Worm (Caenorhabditis elegans): ENCODE measurements around the gene C50E10.1.

ce11 chrII:12264847-12265246, 37.4 kb downstream of the C50E10.1 start:
- TF ChIP-seq nhr-11 (tag; optimal IDR thresholded peaks at IDR 0.05): no peak
- no peak for TF ChIP-seq ceh-24 (tag; optimal IDR thresholded peaks at IDR 0.05)
- no peak for TF ChIP-seq eyg-1 (tag; optimal IDR thresholded peaks at IDR 0.05)
- TF ChIP-seq pha-4 (tag; optimal IDR thresholded peaks at IDR 0.05): no peak
- no peak for TF ChIP-seq elt-2 (tag; optimal IDR thresholded peaks at IDR 0.05)
- TF ChIP-seq ceh-30 (tag; optimal IDR thresholded peaks at IDR 0.05): no peak
- no peak for TF ChIP-seq unc-55 (GFP tag; optimal IDR thresholded peaks at IDR 0.05)
